Worm (Caenorhabditis elegans): Measurements from ENCODE around the gene F37A4.2.
A peak's percentile ranks its signal among the peaks of the same experiment; 100 is the strongest.

The F37A4.2 gene

ce11 chrIII:6713266-6713665, 9.0 kb upstream of the F37A4.2 start, which contains the start of gene F37A4.4:
TSS of gene F37A4.4 (plus strand) at chrIII:6713566.
- TF ChIP-seq ceh-44 (GFP tag; IDR thresholded peaks at IDR 0.05) (no peak), dmd-9 (GFP tag; IDR thresholded peaks at IDR 0.05) (no peak), madf-9 (GFP tag; conservative IDR thresholded peaks at IDR 0.05) (no peak), dmd-6 (GFP tag; IDR thresholded peaks at IDR 0.05) (no peak), F10B5.3 (tag; optimal IDR thresholded peaks at IDR 0.05) (no peak), php-3 (GFP tag; IDR thresholded peaks at IDR 0.05) (no peak), lin-13 (GFP tag; optimal IDR thresholded peaks at IDR 0.05) (no peak), duxl-1 (tag; optimal IDR thresholded peaks at IDR 0.05; ENCODE audit: poor library complexity) (no peak), cey-2 (tag; optimal IDR thresholded peaks at IDR 0.05; ENCODE audit: borderline replicate concordance, insufficient read depth) (no peak), gei-8 (GFP tag; optimal IDR thresholded peaks at IDR 0.05) (no peak), fos-1 (tag; optimal IDR thresholded peaks at IDR 0.05) (no peak), Y105C5A.15 (GFP tag; IDR thresholded peaks at IDR 0.05) (no peak), nhr-42 (GFP tag; IDR thresholded peaks at IDR 0.05) (no peak), sdz-12 (GFP tag; optimal IDR thresholded peaks at IDR 0.05) (no peak), daf-12 (tag; optimal IDR thresholded peaks at IDR 0.05) (no peak), nhr-77 (tag; optimal IDR thresholded peaks at IDR 0.05) (no peak)

DNA sequence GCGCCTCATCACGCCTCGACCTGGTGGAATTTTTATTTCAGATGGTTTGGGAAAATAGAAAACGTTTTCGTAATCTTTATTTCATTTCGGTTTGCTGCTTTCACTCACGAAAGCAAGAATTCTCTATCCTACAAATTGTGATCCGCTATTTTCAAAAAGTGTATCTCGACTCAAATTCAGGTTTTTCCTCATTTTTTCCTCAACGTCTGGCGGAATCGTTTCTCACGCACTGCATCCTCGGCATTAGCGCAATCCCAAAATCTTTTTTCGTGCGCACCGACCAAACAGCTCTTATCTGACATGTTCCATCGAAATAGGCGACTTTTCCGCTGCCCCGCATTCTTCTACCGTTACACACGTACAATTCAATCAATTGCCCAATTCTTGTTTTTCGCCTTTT, 4.0 kb upstream of the F37A4.2 start, which contains the start of gene F37A4.3:
Gene F37A4.3 (plus strand): TSS at position 301 of the 400 bp plus-strand sequence.
- TF ChIP-seq unc-62 (GFP tag; optimal IDR thresholded peaks at IDR 0.05 in 1 of 2) (peak in 1 of 2 experiments; percentile 24), unc-62 (tag; optimal IDR thresholded peaks at IDR 0.05) (no peak), pqm-1 (tag; optimal IDR thresholded peaks at IDR 0.05) (no peak)

DNA sequence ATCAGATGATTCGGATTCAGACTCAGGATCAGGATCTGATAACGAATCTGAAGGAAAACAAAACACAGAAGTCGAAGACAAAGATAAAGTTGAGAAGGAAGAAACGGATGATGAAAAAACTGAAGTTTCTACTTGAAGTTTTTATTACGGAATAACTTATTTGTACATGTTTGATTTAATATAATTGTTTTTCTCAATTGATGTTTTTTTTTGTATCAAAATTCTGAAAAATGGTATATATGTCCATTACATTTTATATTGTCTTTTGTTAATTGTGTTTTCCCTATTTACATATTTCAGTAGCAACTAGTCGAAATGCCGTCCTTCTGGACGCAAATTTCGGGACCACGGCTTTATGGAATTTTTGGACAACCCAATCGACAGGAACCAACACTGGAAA, 835 bp downstream of the F37A4.2 start, which contains the start of gene F37A4.1:
Gene F37A4.1 (plus strand): TSS at position 301 of the 400 bp plus-strand sequence.
- TF ChIP-seq tra-1 (GFP tag; IDR thresholded peaks at IDR 0.05): no peak
- no peak for TF ChIP-seq ztf-7 (tag; optimal IDR thresholded peaks at IDR 0.05)
- TF ChIP-seq zfp-2 (tag; optimal IDR thresholded peaks at IDR 0.05): no peak

ce11 chrIII:6725489-6725888, 3.2 kb downstream of the F37A4.2 start, which contains the start of gene wdr-4:
TSS of gene wdr-4 (plus strand) at chrIII:6725789.
- TF ChIP-seq Y105C5A.15 (GFP tag; IDR thresholded peaks at IDR 0.05) (no peak), lin-38 (GFP tag; IDR thresholded peaks at IDR 0.05) (0 out of 2 replicates have a peak, but pooled peaks have one; percentile 37)

DNA sequence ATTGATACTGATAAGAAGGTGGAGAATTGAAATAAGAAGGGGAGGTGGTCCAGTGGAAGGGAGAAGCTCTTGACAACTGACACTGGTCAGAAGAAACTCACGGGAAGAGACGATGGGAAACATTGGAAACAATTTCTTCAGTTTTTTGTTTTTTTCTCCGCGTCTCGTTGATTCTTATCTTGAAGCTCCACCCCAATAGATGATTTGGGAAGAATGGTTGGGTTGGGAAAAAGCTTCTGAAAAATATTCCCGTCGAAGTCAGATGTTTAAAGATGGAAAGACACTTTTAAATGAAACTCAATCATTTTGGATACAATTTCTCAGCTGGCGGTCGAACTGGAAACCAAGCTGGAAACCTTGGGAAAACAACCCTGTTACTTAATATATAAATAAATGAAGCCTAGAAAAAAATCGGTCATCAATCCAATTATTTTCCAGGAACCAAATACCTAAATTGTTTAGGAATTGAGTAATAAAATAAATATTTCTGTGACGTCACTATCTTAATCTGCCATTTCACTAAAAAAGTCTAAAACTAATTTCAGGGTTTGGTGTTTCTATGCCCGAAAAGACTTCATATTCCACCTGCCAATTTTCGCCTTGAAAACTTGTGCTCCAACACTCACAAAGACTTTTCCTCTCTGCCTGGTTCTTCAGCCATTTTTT, 8.1 kb downstream of the F37A4.2 start, which contains the start of the genes Y102E9.5 and odr-4:
Gene Y102E9.5 (minus strand): TSS at position 101 of the 666 bp plus-strand sequence.
Gene odr-4 (plus strand): TSS at position 616 of the 666 bp plus-strand sequence.
- TF ChIP-seq ceh-44 (GFP tag; IDR thresholded peaks at IDR 0.05) (no peak), ama-1 (optimal IDR thresholded peaks at IDR 0.05) (no peak), saeg-2 (GFP tag; IDR thresholded peaks at IDR 0.05) (no peak), nhr-111 (GFP tag; optimal IDR thresholded peaks at IDR 0.05) (no peak), mxl-2 (GFP tag; conservative IDR thresholded peaks at IDR 0.05) (no peak)

- TF ChIP-seq dpl-1 (GFP tag; optimal IDR thresholded peaks at IDR 0.05) (peak; percentile 14), F44E2.7 (GFP tag; IDR thresholded peaks at IDR 0.05) (no peak), lin-13 (GFP tag; optimal IDR thresholded peaks at IDR 0.05) (no peak), unc-39 (tag; optimal IDR thresholded peaks at IDR 0.05) (no peak)
Measured at ce11 chrIII:6731285-6731684, 9.0 kb downstream of the F37A4.2 start.

Data from whole organism, L4 larva.